Fruit fly (Drosophila melanogaster): ENCODE results near the gene ssp3.

DNA sequence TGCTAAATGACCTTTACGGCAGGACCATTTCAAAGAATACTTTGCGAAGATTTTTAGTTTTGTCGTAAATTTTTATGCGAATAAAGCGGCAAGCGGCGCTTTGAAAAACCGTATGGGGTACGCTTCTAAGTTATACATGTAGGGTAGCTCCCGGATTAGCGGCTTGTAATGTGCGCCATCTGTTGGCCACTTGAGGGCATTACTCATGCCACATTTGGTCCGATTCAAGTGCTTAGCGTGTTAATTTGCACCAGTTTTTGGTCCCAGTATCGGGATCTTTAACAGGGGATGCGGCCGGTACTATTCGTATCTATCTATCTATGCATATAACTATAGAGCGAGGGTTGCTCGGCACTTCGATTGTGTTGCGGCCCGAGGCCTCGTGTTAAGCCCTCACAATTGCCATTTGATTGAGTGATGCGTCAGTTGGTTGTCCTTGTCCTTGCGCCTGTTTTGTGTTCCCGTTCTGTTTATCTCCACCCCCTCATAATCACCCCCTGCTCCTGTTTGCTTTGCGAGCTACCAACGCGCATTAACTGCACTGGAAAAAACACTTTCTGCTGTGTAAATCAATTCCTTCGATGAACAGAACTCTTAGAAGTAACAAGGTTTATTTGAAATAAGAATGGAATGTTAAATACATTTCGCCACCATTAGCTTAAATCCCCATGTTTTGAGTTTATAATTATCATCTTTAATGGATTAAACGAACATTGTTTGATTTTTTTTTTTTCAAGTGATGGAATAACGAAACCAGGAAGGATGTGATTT is 13.2 kb downstream of the ssp3 start:
- no peak for TF ChIP-seq Myc (optimal IDR thresholded peaks at IDR 0.05)
- no peak for TF ChIP-seq Hnf4 (GFP tag; optimal IDR thresholded peaks at IDR 0.05)
- TF ChIP-seq dmrt93B (GFP tag; optimal IDR thresholded peaks at IDR 0.05): no peak
- no peak for TF ChIP-seq lola (GFP tag; optimal IDR thresholded peaks at IDR 0.05)
- TF ChIP-seq Dfd (GFP tag; optimal IDR thresholded peaks at IDR 0.05): no peak

Data from whole organism, wandering third instar larva.